Fruit fly (Drosophila melanogaster) whole organism, embryonic: ENCODE data around the gene mRpL32.
A peak's percentile ranks its signal among the peaks of the same experiment; 100 is the strongest.

Source experiments
- ATbp ChIP-seq: fragments of 200-800 bp; sonication (Bioruptor generic); optimal IDR thresholded peaks from 2 replicates; lab custom pipeline; 2017; ENCODE audit warnings: missing biosample characterization, mild to moderate bottlenecking, missing genetic modification characterization, missing genetic modification reagents
- Atf3 ChIP-seq: fragments of 200-800 bp; sonication (Bioruptor generic); optimal IDR thresholded peaks from 3 replicates; lab custom pipeline; 2016; ENCODE audit warnings: missing biosample characterization, missing genetic modification characterization
- CG10147 ChIP-seq: fragments of 200-800 bp; sonication (Bioruptor generic); optimal IDR thresholded peaks from 2 replicates; lab custom pipeline; 2019; ENCODE audit warnings: missing biosample characterization, mild to moderate bottlenecking, missing genetic modification characterization, moderate library complexity
- CG10431 ChIP-seq: fragments of 200-800 bp; sonication (Bioruptor generic); optimal IDR thresholded peaks from 3 replicates; lab custom pipeline; 2018; ENCODE audit warnings: missing biosample characterization, mild to moderate bottlenecking, missing genetic modification characterization
- CG12155 ChIP-seq: fragments of 200-800 bp; sonication (Bioruptor generic); optimal IDR thresholded peaks from 3 replicates; lab custom pipeline; 2016; ENCODE audit warnings: missing biosample characterization, missing genetic modification characterization
- CG14710 ChIP-seq: fragments of 200-800 bp; sonication (Bioruptor generic); optimal IDR thresholded peaks from 3 replicates; lab custom pipeline; 2019; ENCODE audit warnings: missing biosample characterization, mild to moderate bottlenecking, missing genetic modification characterization, moderate library complexity
- CG15073 ChIP-seq: fragments of 200-800 bp; sonication (Bioruptor generic); optimal IDR thresholded peaks from 2 replicates; lab custom pipeline; 2016; ENCODE audit warnings: missing biosample characterization, missing genetic modification characterization
- CG15514 ChIP-seq: fragments of 200-800 bp; sonication (Bioruptor generic); optimal IDR thresholded peaks from 3 replicates; lab custom pipeline; 2017; ENCODE audit warnings: missing biosample characterization, missing genetic modification characterization, mild to moderate bottlenecking, moderate library complexity, missing genetic modification reagents
- CG17359 ChIP-seq: fragments of 200-800 bp; sonication (Bioruptor generic); optimal IDR thresholded peaks from 3 replicates; lab custom pipeline; 2018; ENCODE audit warnings: missing biosample characterization, mild to moderate bottlenecking, missing genetic modification characterization, moderate library complexity
- CG17612 ChIP-seq: fragments of 200-800 bp; sonication (Bioruptor generic); IDR thresholded peaks from 2 replicates; pipeline ENCODE4 v1.3.6; 2022; ENCODE audit warnings: missing biosample characterization, missing genetic modification characterization
- CG1792 ChIP-seq: fragments of 200-800 bp; sonication (Bioruptor generic); optimal IDR thresholded peaks from 2 replicates; lab custom pipeline; 2016; ENCODE audit warnings: missing biosample characterization, missing genetic modification characterization
- CG18262 ChIP-seq: fragments of 200-800 bp; optimal IDR thresholded peaks from 3 replicates; lab custom pipeline; 2019; ENCODE audit warnings: missing biosample characterization, mild to moderate bottlenecking, missing genetic modification characterization, moderate library complexity
- CG2875 ChIP-seq: fragments of 200-800 bp; sonication (Bioruptor generic); optimal IDR thresholded peaks from 2 replicates; lab custom pipeline; 2017; ENCODE audit warnings: missing biosample characterization, mild to moderate bottlenecking, missing genetic modification characterization, missing genetic modification reagents
- CG30403 ChIP-seq: fragments of 200-800 bp; sonication (Bioruptor generic); optimal IDR thresholded peaks from 3 replicates; lab custom pipeline; 2016; ENCODE audit warnings: missing biosample characterization, missing genetic modification characterization
- CG4730 ChIP-seq: fragments of 200-800 bp; sonication (Bioruptor generic); IDR thresholded peaks from 2 replicates; pipeline ENCODE4 v1.3.6; 2022; ENCODE audit warnings: missing biosample characterization, missing genetic modification characterization
- CG5245 ChIP-seq: fragments of 200-800 bp; sonication (Bioruptor generic); optimal IDR thresholded peaks from 3 replicates; lab custom pipeline; 2016; ENCODE audit warnings: missing biosample characterization, missing genetic modification characterization
- CG7839 ChIP-seq: fragments of 200-800 bp; sonication (Bioruptor generic); optimal IDR thresholded peaks from 3 replicates; lab custom pipeline; 2018; ENCODE audit warnings: missing biosample characterization, mild to moderate bottlenecking, missing genetic modification characterization, moderate library complexity
- Chrac-16 ChIP-seq: fragments of 200-800 bp; sonication (Bioruptor generic); optimal IDR thresholded peaks from 3 replicates; lab custom pipeline; 2016; ENCODE audit warnings: missing biosample characterization, missing genetic modification characterization
- CkIIα-i1 ChIP-seq: fragments of 200-800 bp; sonication (Bioruptor generic); IDR thresholded peaks from 2 replicates; pipeline ENCODE4 v1.3.6; 2022; ENCODE audit warnings: missing biosample characterization, missing genetic modification characterization
- E2f2 ChIP-seq: fragments of 200-800 bp; sonication (Bioruptor generic); IDR thresholded peaks from 2 replicates; pipeline ENCODE4 v1.3.6; 2022; ENCODE audit warnings: missing biosample characterization, missing genetic modification characterization
- Fer3 ChIP-seq: fragments of 200-800 bp; sonication (Bioruptor generic); optimal IDR thresholded peaks from 2 replicates; lab custom pipeline; 2018; ENCODE audit warnings: missing biosample characterization, mild to moderate bottlenecking, missing genetic modification characterization, moderate library complexity
- Hey ChIP-seq: fragments of 200-800 bp; sonication (Bioruptor generic); optimal IDR thresholded peaks from 3 replicates; lab custom pipeline; 2018; ENCODE audit warnings: missing biosample characterization, mild to moderate bottlenecking, missing genetic modification characterization
- Hr3 ChIP-seq: fragments of 200-800 bp; sonication (Bioruptor generic); optimal IDR thresholded peaks from 3 replicates; lab custom pipeline; 2016; ENCODE audit warnings: missing biosample characterization, missing genetic modification characterization
- Lim3 ChIP-seq: fragments of 200-800 bp; sonication (Bioruptor generic); IDR thresholded peaks from 2 replicates; pipeline ENCODE4 v1.3.6; 2022; ENCODE audit warnings: missing biosample characterization, missing genetic modification characterization
- Lpt ChIP-seq: fragments of >200 bp; optimal IDR thresholded peaks from 2 replicates; lab custom pipeline; 2018; ENCODE audit warnings: missing biosample characterization, missing genetic modification characterization
- NFAT ChIP-seq: fragments of 200-800 bp; sonication (Bioruptor generic); IDR thresholded peaks from 2 replicates; pipeline ENCODE4 v1.3.6; 2022; ENCODE audit warnings: missing biosample characterization, missing genetic modification characterization
- NK7.1 ChIP-seq: fragments of 200-800 bp; sonication (Bioruptor generic); optimal IDR thresholded peaks from 3 replicates; lab custom pipeline; 2016; ENCODE audit warnings: missing biosample characterization, missing genetic modification characterization
- Optix ChIP-seq: fragments of 200-800 bp; sonication (Bioruptor generic); IDR thresholded peaks from 3 replicates; pipeline ENCODE4 v1.3.6; 2022; ENCODE audit warnings: missing biosample characterization, missing genetic modification characterization
- PHDP ChIP-seq: fragments of 200-800 bp; sonication (Bioruptor generic); optimal IDR thresholded peaks from 3 replicates; lab custom pipeline; 2018; ENCODE audit warnings: missing biosample characterization, mild to moderate bottlenecking, missing genetic modification characterization, moderate library complexity
- Side ChIP-seq: fragments of 200-800 bp; sonication (Bioruptor generic); optimal IDR thresholded peaks from 2 replicates; lab custom pipeline; 2016; ENCODE audit warnings: missing biosample characterization, missing genetic modification characterization
- Sry-β ChIP-seq: fragments of 200-800 bp; sonication (Bioruptor generic); optimal IDR thresholded peaks from 2 replicates; lab custom pipeline; 2018; ENCODE audit warnings: missing biosample characterization, mild to moderate bottlenecking, missing genetic modification characterization, moderate library complexity
- YL-1 ChIP-seq: fragments of 200-800 bp; sonication (Bioruptor generic); optimal IDR thresholded peaks from 3 replicates; lab custom pipeline; 2017; ENCODE audit warnings: missing biosample characterization, mild to moderate bottlenecking, missing genetic modification characterization
- cato ChIP-seq: fragments of 200-800 bp; sonication (Bioruptor generic); optimal IDR thresholded peaks from 2 replicates; lab custom pipeline; 2016; ENCODE audit warnings: missing biosample characterization, missing genetic modification characterization, borderline replicate concordance
- croc ChIP-seq: fragments of 200-800 bp; sonication (Bioruptor generic); conservative IDR thresholded peaks from 3 replicates; pipeline ENCODE4 v1.3.6; 2022; ENCODE audit warnings: missing biosample characterization, missing genetic modification characterization
- dmrt99B ChIP-seq: fragments of 200-800 bp; sonication (Bioruptor generic); optimal IDR thresholded peaks from 2 replicates; lab custom pipeline; 2018; ENCODE audit warnings: missing biosample characterization, mild to moderate bottlenecking, missing genetic modification characterization, moderate library complexity
- dysf ChIP-seq: fragments of 200-800 bp; sonication (Bioruptor generic); IDR thresholded peaks from 3 replicates; pipeline ENCODE4 v1.3.6; 2022; ENCODE audit warnings: missing biosample characterization, missing genetic modification characterization
- esg ChIP-seq: fragments of 200-800 bp; sonication (Bioruptor generic); conservative IDR thresholded peaks from 2 replicates; pipeline ENCODE4 v1.3.6; 2022; ENCODE audit warnings: missing biosample characterization, missing genetic modification characterization
- fd3F ChIP-seq: fragments of 200-800 bp; sonication (Bioruptor generic); optimal IDR thresholded peaks from 2 replicates; lab custom pipeline; 2018; ENCODE audit warnings: missing biosample characterization, mild to moderate bottlenecking, missing genetic modification characterization, moderate library complexity
- gsb ChIP-seq: fragments of 200-800 bp; sonication (Bioruptor generic); IDR thresholded peaks from 2 replicates; pipeline ENCODE4 v1.3.6; 2022; ENCODE audit warnings: missing biosample characterization, missing genetic modification characterization
- h ChIP-seq: fragments of >200 bp; optimal IDR thresholded peaks from 2 replicates; lab custom pipeline; 2017
- hth ChIP-seq: fragments of >200 bp; optimal IDR thresholded peaks from 2 replicates; lab custom pipeline; 2017; ENCODE audit warnings: inconsistent platforms
- nerfin-2 ChIP-seq: fragments of 200-800 bp; sonication (Bioruptor generic); IDR thresholded peaks from 2 replicates; pipeline ENCODE4 v1.3.6; 2022; ENCODE audit warnings: missing biosample characterization, missing genetic modification characterization; ENCODE audit not compliant: partially characterized antibody
- org-1 ChIP-seq: fragments of 200-800 bp; sonication (Bioruptor generic); optimal IDR thresholded peaks from 2 replicates; lab custom pipeline; 2017; ENCODE audit warnings: missing biosample characterization, missing genetic modification characterization
- pita ChIP-seq: fragments of 200-800 bp; sonication (Bioruptor generic); optimal IDR thresholded peaks from 2 replicates; lab custom pipeline; 2017; ENCODE audit warnings: missing biosample characterization, mild to moderate bottlenecking, missing genetic modification characterization
- run ChIP-seq: fragments of 200-800 bp; sonication (Bioruptor generic); optimal IDR thresholded peaks from 3 replicates; lab custom pipeline; 2018; ENCODE audit warnings: missing biosample characterization, mild to moderate bottlenecking, missing genetic modification characterization
- sc ChIP-seq, 3 experiments: fragments of >200 bp in 2 of 3; fragments of 200-800 bp in 1 of 3; sonication (Bioruptor generic) in 1 of 3; optimal IDR thresholded peaks; 2 replicates in 2 of 3; 3 replicates in 1 of 3; lab custom pipeline; 2017; ENCODE audit warnings: mild to moderate bottlenecking in 1 of 3, missing biosample characterization in 1 of 3, missing genetic modification characterization in 1 of 3, missing genetic modification reagents in 1 of 3
- sens ChIP-seq: fragments of 200-800 bp; sonication (Bioruptor generic); peaks from one replicate; lab custom pipeline; 2016; ENCODE audit warnings: missing biosample characterization, missing genetic modification characterization
- sna ChIP-seq: fragments of 200-800 bp; sonication (Bioruptor generic); IDR thresholded peaks from 2 replicates; pipeline ENCODE4 v1.3.6; 2022; ENCODE audit warnings: missing biosample characterization, missing genetic modification characterization; ENCODE audit not compliant: partially characterized antibody
- unpg ChIP-seq: fragments of 200-800 bp; sonication (Bioruptor generic); optimal IDR thresholded peaks from 3 replicates; lab custom pipeline; 2018; ENCODE audit warnings: missing biosample characterization, mild to moderate bottlenecking, missing genetic modification characterization, moderate library complexity
- usp ChIP-seq: fragments of >200 bp; optimal IDR thresholded peaks from 2 replicates; lab custom pipeline; 2017; ENCODE audit warnings: missing biosample characterization, missing genetic modification characterization

Gene mRpL32

dm6 chr3R:31222125-31222889, 30.4 kb upstream of the mRpL32 start (continued):
- TF ChIP-seq CG1792 (GFP tag; lab: Kevin White, UChicago) (peak; percentile 65), dysf (GFP tag; lab: Robert Waterston, UW) (no peak), Atf3 (GFP tag; lab: Kevin White, UChicago) (peak; percentile 76), sc (optimal IDR thresholded peaks at IDR 0.05; lab: Kevin White, UChicago) (no peak), sc (GFP tag; optimal IDR thresholded peaks at IDR 0.05; lab: Kevin White, UChicago) (peak; percentile 78), croc (GFP tag; lab: Robert Waterston, UW) (peak; percentile 56; the same call in 2 of the 3 replicates), cato (GFP tag; lab: Kevin White, UChicago) (peak; percentile 53), unpg (GFP tag; lab: Kevin White, UChicago) (peak; percentile 85), CG15073 (no peak), CG7839 (tag; lab: Kevin White, UChicago) (peak; percentile 92), h (lab: Kevin White, UChicago) (no peak), NK7.1 (GFP tag; lab: Kevin White, UChicago) (peak; percentile 74), CG4730 (GFP tag; lab: Robert Waterston, UW) (no peak), CG14710 (tag; lab: Kevin White, UChicago) (peak; percentile 75), Side (GFP tag; lab: Kevin White, UChicago) (peak; percentile 85), pita (no peak), usp (GFP tag; lab: Kevin White, UChicago) (no peak), Hr3 (peak; percentile 85), gsb (GFP tag; lab: Robert Waterston, UW) (no peak), dmrt99B (tag; lab: Kevin White, UChicago) (peak; percentile 89), CG18262 (tag; lab: Kevin White, UChicago) (peak; percentile 84), E2f2 (GFP tag; lab: Robert Waterston, UW) (no peak), YL-1 (GFP tag; lab: Kevin White, UChicago) (peak; percentile 28), ATbp (GFP tag; lab: Kevin White, UChicago) (peak; percentile 80), Hey (tag; lab: Kevin White, UChicago) (no peak), Chrac-16 (GFP tag; lab: Kevin White, UChicago) (peak; percentile 82), CG10147 (GFP tag; lab: Kevin White, UChicago) (peak; percentile 88), CG2875 (GFP tag; lab: Kevin White, UChicago) (peak; percentile 73), Optix (GFP tag; lab: Robert Waterston, UW) (no peak), Sry-β (peak; percentile 16), CG30403 (GFP tag; lab: Kevin White, UChicago) (peak; percentile 91), Lim3 (GFP tag; lab: Robert Waterston, UW) (no peak), CkIIα-i1 (no peak), run (tag; lab: Kevin White, UChicago) (peak; percentile 48), CG10431 (GFP tag; lab: Kevin White, UChicago) (peak; percentile 57), nerfin-2 (no peak), CG5245 (peak; percentile 55), sens (peak; percentile 97), fd3F (GFP tag; lab: Kevin White, UChicago) (peak; percentile 64), hth (lab: Kevin White, UChicago) (no peak), Lpt (GFP tag; lab: Kevin White, UChicago) (no peak), CG17612 (GFP tag; lab: Robert Waterston, UW) (no peak), NFAT (GFP tag; lab: Robert Waterston, UW) (no peak), esg (GFP tag; lab: Robert Waterston, UW) (no peak), CG12155 (GFP tag; lab: Kevin White, UChicago) (peak; percentile 78), sna (GFP tag; lab: Robert Waterston, UW) (no peak), CG17359 (tag; lab: Kevin White, UChicago) (peak; percentile 81), Fer3 (tag; lab: Kevin White, UChicago) (peak; percentile 85), PHDP (tag; lab: Kevin White, UChicago) (peak; percentile 88), CG15514 (GFP tag; lab: Kevin White, UChicago) (peak; percentile 70), org-1 (GFP tag; lab: Kevin White, UChicago) (peak; percentile 90)
